Worm (Caenorhabditis elegans): Measurements from ENCODE around the gene oac-57.

oac-57 gene

ce11 chrIV:12265877-12266276, 41.7 kb downstream of the oac-57 start:
- TF ChIP-seq K02D7.2 (tag; optimal IDR thresholded peaks at IDR 0.05) (no peak), T23F11.4 (GFP tag; optimal IDR thresholded peaks at IDR 0.05) (no peak), K09A11.1 (tag; optimal IDR thresholded peaks at IDR 0.05; ENCODE audit: insufficient read depth) (no peak)

- no peak for TF ChIP-seq ceh-18 (tag; optimal IDR thresholded peaks at IDR 0.05)
- TF ChIP-seq ceh-14 (tag; optimal IDR thresholded peaks at IDR 0.05) = no peak
- TF ChIP-seq hlh-6 (tag; optimal IDR thresholded peaks at IDR 0.05) = no peak
- TF ChIP-seq sox-2 (GFP tag; IDR thresholded peaks at IDR 0.05) = no peak
- TF ChIP-seq ttx-3 (tag; optimal IDR thresholded peaks at IDR 0.05) = no peak
- no peak for TF ChIP-seq K02D7.2 (tag; optimal IDR thresholded peaks at IDR 0.05)
Measured at ce11 chrIV:12261353-12261752, 46.3 kb downstream of the oac-57 start, which contains the start of gene sre-14. Gene sre-14, minus strand, starts transcription at chrIV:12261453.

- no peak for TF ChIP-seq nhr-11 (tag; optimal IDR thresholded peaks at IDR 0.05)
- peak; percentile 40 for TF ChIP-seq tbx-2 (tag; optimal IDR thresholded peaks at IDR 0.05)
- no peak for TF ChIP-seq elt-4 (tag; optimal IDR thresholded peaks at IDR 0.05)
- TF ChIP-seq sox-4 (tag; optimal IDR thresholded peaks at IDR 0.05) = no peak
- TF ChIP-seq npax-4 (tag; optimal IDR thresholded peaks at IDR 0.05) = no peak
- TF ChIP-seq K02D7.2 (tag; optimal IDR thresholded peaks at IDR 0.05) = no peak
- TF ChIP-seq unc-42 (tag; optimal IDR thresholded peaks at IDR 0.05) = peak; percentile 8
- TF ChIP-seq ceh-31 (tag; optimal IDR thresholded peaks at IDR 0.05) = peak; percentile 8
- no peak for TF ChIP-seq fkh-10 (GFP tag; optimal IDR thresholded peaks at IDR 0.05)
- TF ChIP-seq odd-2 (tag; optimal IDR thresholded peaks at IDR 0.05) = no peak
- no peak for TF ChIP-seq pha-4 (tag; optimal IDR thresholded peaks at IDR 0.05)
- TF ChIP-seq C38D4.7 (GFP tag; optimal IDR thresholded peaks at IDR 0.05) = no peak
- peak; percentile 4 for TF ChIP-seq ceh-34 (tag; optimal IDR thresholded peaks at IDR 0.05)
- no peak for TF ChIP-seq hlh-30 (tag; optimal IDR thresholded peaks at IDR 0.05; ENCODE audit: insufficient read depth)
- TF ChIP-seq dmd-4 (tag; optimal IDR thresholded peaks at IDR 0.05; ENCODE audit: borderline replicate concordance) = no peak
- no peak for TF ChIP-seq gmeb-2 (tag; optimal IDR thresholded peaks at IDR 0.05)
- no peak for TF ChIP-seq zip-5 (tag; optimal IDR thresholded peaks at IDR 0.05)
- TF ChIP-seq ceh-2 (tag; optimal IDR thresholded peaks at IDR 0.05) = no peak
Measured at ce11 chrIV:12259161-12259870, 48.3 kb downstream of the oac-57 start, which contains the start of gene Y39C12A.9. Gene Y39C12A.9, minus strand, starts transcription at chrIV:12259211.
